Fruit fly (Drosophila melanogaster) whole organism: ENCODE results near the gene pira.

Experiments
- CG8478 ChIP-seq: fragments of >200 bp; optimal IDR thresholded peaks from 2 replicates; lab custom pipeline; 2018; ENCODE audit warnings: inconsistent platforms
- Dll ChIP-seq: fragments of >200 bp; optimal IDR thresholded peaks from 2 replicates; lab custom pipeline; 2017
- EcR ChIP-seq, 2 experiments: fragments of >200 bp; optimal IDR thresholded peaks; 2 replicates each; lab custom pipeline; 2017; ENCODE audit warnings: missing biosample characterization in 2 of 2, missing genetic modification characterization in 2 of 2, missing genetic modification reagents in 2 of 2
- pan ChIP-seq: fragments of >200 bp; optimal IDR thresholded peaks from 2 replicates; lab custom pipeline; 2017
- psq ChIP-seq: fragments of >200 bp; optimal IDR thresholded peaks from 2 replicates; lab custom pipeline; 2017
- usp ChIP-seq: fragments of >200 bp; optimal IDR thresholded peaks from 2 replicates; lab custom pipeline; 2017; ENCODE audit warnings: missing biosample characterization, missing genetic modification characterization, mixed read lengths

DNA sequence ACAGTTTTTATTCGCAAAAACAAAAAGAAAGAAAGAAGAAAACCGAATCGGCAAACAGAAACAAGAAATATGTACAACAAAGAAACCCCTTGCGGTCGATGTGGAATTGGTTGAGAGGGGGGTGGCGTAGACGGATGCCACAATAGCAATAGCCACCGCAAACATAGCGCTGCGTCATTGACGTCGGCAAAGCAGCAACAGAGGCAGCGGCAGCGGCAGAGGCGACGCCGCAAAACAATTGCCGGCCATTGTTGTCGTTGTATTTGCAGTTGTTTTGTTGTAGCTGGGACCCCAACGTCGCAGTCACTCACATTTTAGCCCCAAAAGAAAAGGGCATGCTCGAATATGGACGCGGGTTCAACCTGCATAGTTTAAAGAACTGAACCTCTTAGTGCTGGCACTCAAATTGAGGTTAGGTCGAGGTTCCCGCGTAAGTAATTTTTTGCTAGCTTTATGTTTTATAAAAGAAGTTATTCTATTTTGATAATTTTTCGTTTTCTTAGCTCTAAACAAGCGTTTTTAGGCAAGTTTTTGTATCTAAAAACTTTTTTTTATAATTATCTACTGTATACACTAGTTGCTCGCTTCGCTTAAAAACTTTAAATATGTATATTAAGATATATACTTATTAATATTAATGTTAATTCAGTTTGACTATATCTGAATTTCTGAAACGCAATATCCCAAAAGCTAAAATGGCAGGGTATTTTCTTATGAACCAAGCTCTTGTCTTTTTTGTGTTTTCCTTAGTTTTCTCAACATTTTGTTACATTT lies 7.6 kb downstream of the pira start:
- no peak for TF ChIP-seq psq (lab: Kevin White, UChicago)
- peak; percentile 62 for TF ChIP-seq pan (lab: Kevin White, UChicago)
- TF ChIP-seq usp (GFP tag; lab: Kevin White, UChicago) = no peak
- TF ChIP-seq CG8478 = no peak
- no peak for TF ChIP-seq Dll (lab: Kevin White, UChicago)
- no peak for TF ChIP-seq EcR (GFP tag; optimal IDR thresholded peaks at IDR 0.05; lab: Kevin White, UChicago)
